ENCODE assay signal across 1 fruit fly cellular context in genomic region chr3L:1730873-1731272, dm6.
A peak's percentile ranks its signal among the peaks of the same experiment; 100 is the strongest.
TF ChIP-seq lines count a peak whose summit lies in the region.

Gene drpr (minus strand): TSS chr3L:1731107.

TF ChIP-seq in whole organism, embryonic, 481 proteins besides CTCF, POLR2A, EP300 and RAD21 (continued from another document):
- TF ChIP-seq emc (GFP tag; optimal IDR thresholded peaks at IDR 0.05; lab: Kevin White, UChicago) = no peak
- peak; percentile 42 for TF ChIP-seq CG18262 (tag; optimal IDR thresholded peaks at IDR 0.05; lab: Kevin White, UChicago)
- TF ChIP-seq lmd (GFP tag; IDR thresholded peaks at IDR 0.05; lab: Robert Waterston, UW) = no peak
- no peak for TF ChIP-seq mam (GFP tag; optimal IDR thresholded peaks at IDR 0.05; lab: Kevin White, UChicago)
- TF ChIP-seq kah (GFP tag; optimal IDR thresholded peaks at IDR 0.05; lab: Kevin White, UChicago) = peak; percentile 9
- no peak for TF ChIP-seq tio (GFP tag; optimal IDR thresholded peaks at IDR 0.05; lab: Kevin White, UChicago)
- peak; percentile 70 for TF ChIP-seq stwl (tag; optimal IDR thresholded peaks at IDR 0.05; lab: Kevin White, UChicago)
- peak; percentile 47 for TF ChIP-seq CG33213 (GFP tag; optimal IDR thresholded peaks at IDR 0.05; lab: Kevin White, UChicago)
- peak; percentile 40 for TF ChIP-seq CoRest (tag; optimal IDR thresholded peaks at IDR 0.05; lab: Kevin White, UChicago)
- TF ChIP-seq Sox102F (GFP tag; optimal IDR thresholded peaks at IDR 0.05; lab: Kevin White, UChicago) = no peak
